Fruit fly (Drosophila melanogaster) whole organism, wandering third instar larva: Measurements from ENCODE around the gene CG12316.

Experiments
- Abd-B ChIP-seq: fragments of >200 bp; optimal IDR thresholded peaks from 2 replicates; lab custom pipeline; 2017; ENCODE audit warnings: missing biosample characterization, missing genetic modification characterization
- CG9705 ChIP-seq: fragments of 200-800 bp; sonication (Bioruptor generic); optimal IDR thresholded peaks from 2 replicates; lab custom pipeline; 2018; ENCODE audit warnings: missing biosample characterization, mild to moderate bottlenecking, missing genetic modification characterization
- Dif ChIP-seq: fragments of 200-275, 200-300 bp; sonication (Bioruptor generic); optimal IDR thresholded peaks from 2 replicates; lab custom pipeline; 2018; ENCODE audit warnings: missing biosample characterization, missing genetic modification characterization; ENCODE audit not compliant: partially characterized antibody
- GATAd ChIP-seq: sonication (Bioruptor generic); optimal IDR thresholded peaks from 2 replicates; lab custom pipeline; 2016; ENCODE audit warnings: missing biosample characterization, missing genetic modification characterization
- HLH106 ChIP-seq: fragments of 200-800 bp; optimal IDR thresholded peaks from 3 replicates; lab custom pipeline; 2019; ENCODE audit warnings: missing biosample characterization, mild to moderate bottlenecking, missing genetic modification characterization, moderate library complexity
- Hnf4 ChIP-seq: fragments of 200-800 bp; sonication (Bioruptor generic); optimal IDR thresholded peaks from 2 replicates; lab custom pipeline; 2016; ENCODE audit warnings: missing biosample characterization, mild to moderate bottlenecking, missing genetic modification characterization
- Hr78 ChIP-seq: fragments of >200 bp; optimal IDR thresholded peaks from 2 replicates; lab custom pipeline; 2017; ENCODE audit warnings: missing biosample characterization, missing genetic modification characterization
- Hr83 ChIP-seq: fragments of 200-300 bp; sonication (Bioruptor generic); optimal IDR thresholded peaks from 2 replicates; lab custom pipeline; 2016; ENCODE audit warnings: missing biosample characterization, mild to moderate bottlenecking, missing genetic modification characterization, moderate library complexity; ENCODE audit not compliant: poor library complexity, severe bottlenecking
- Jra ChIP-seq: sonication (Bioruptor generic); optimal IDR thresholded peaks from 2 replicates; lab custom pipeline; 2016; ENCODE audit warnings: missing biosample characterization, missing genetic modification characterization
- Mio ChIP-seq: sonication (Bioruptor generic); optimal IDR thresholded peaks from 2 replicates; lab custom pipeline; 2016; ENCODE audit warnings: missing biosample characterization, missing genetic modification characterization
- N ChIP-seq: fragments of >200 bp; optimal IDR thresholded peaks from 2 replicates; lab custom pipeline; 2018; ENCODE audit warnings: missing biosample characterization, missing external identifiers, missing genetic modification characterization
- OdsH ChIP-seq: fragments of 200-800 bp; sonication (Bioruptor generic); optimal IDR thresholded peaks from 2 replicates; lab custom pipeline; 2016; ENCODE audit warnings: missing biosample characterization, mild to moderate bottlenecking, missing genetic modification characterization
- Rel ChIP-seq, 2 experiments: fragments of 200-800 bp; sonication (Bioruptor generic) in 1 of 2; optimal IDR thresholded peaks; 2 replicates in 1 of 2; 3 replicates in 1 of 2; lab custom pipeline; 2016 to 2019; ENCODE audit warnings: mild to moderate bottlenecking in 2 of 2, missing biosample characterization in 2 of 2, missing genetic modification characterization in 2 of 2, moderate library complexity in 1 of 2
- Sp1 ChIP-seq: fragments of 200-800 bp; sonication (Bioruptor generic); optimal IDR thresholded peaks from 3 replicates; lab custom pipeline; 2019; ENCODE audit warnings: missing biosample characterization, mild to moderate bottlenecking, missing genetic modification characterization, moderate library complexity
- Vsx2 ChIP-seq: fragments of 200-300, 225-300 bp; sonication (Bioruptor generic); optimal IDR thresholded peaks from 2 replicates; lab custom pipeline; 2018; ENCODE audit warnings: missing biosample characterization, missing genetic modification characterization; ENCODE audit not compliant: partially characterized antibody
- brk ChIP-seq: fragments of 200-800 bp; sonication (Bioruptor generic); optimal IDR thresholded peaks from 2 replicates; lab custom pipeline; 2016; ENCODE audit warnings: missing biosample characterization, mild to moderate bottlenecking, missing genetic modification characterization
- dmrt93B ChIP-seq: fragments of 200-800 bp; sonication (Bioruptor generic); optimal IDR thresholded peaks from 2 replicates; lab custom pipeline; 2018; ENCODE audit warnings: missing biosample characterization, mild to moderate bottlenecking, missing genetic modification characterization
- dsf ChIP-seq: sonication (Bioruptor generic); optimal IDR thresholded peaks from 2 replicates; lab custom pipeline; 2016; ENCODE audit warnings: missing biosample characterization, missing genetic modification characterization, borderline replicate concordance
- ey ChIP-seq: fragments of 200-800 bp; sonication (Bioruptor generic); optimal IDR thresholded peaks from 2 replicates; lab custom pipeline; 2016; ENCODE audit warnings: missing biosample characterization, missing genetic modification characterization
- foxo ChIP-seq, 2 experiments: fragments of 200-800 bp; sonication (Bioruptor generic); optimal IDR thresholded peaks; 2 replicates in 1 of 2; 3 replicates in 1 of 2; lab custom pipeline; 2016 to 2017; ENCODE audit warnings: missing biosample characterization in 2 of 2, missing genetic modification characterization in 2 of 2
- fru ChIP-seq: fragments of 200-800 bp; sonication (Bioruptor generic); optimal IDR thresholded peaks from 3 replicates; lab custom pipeline; 2016; ENCODE audit warnings: missing biosample characterization, mild to moderate bottlenecking, missing genetic modification characterization
- h ChIP-seq: fragments of 200-800 bp; sonication (Bioruptor generic); optimal IDR thresholded peaks from 3 replicates; lab custom pipeline; 2016; ENCODE audit warnings: missing biosample characterization, mild to moderate bottlenecking, missing genetic modification characterization
- jim ChIP-seq: fragments of 175-275, 200-325 bp; sonication (Bioruptor generic); optimal IDR thresholded peaks from 2 replicates; lab custom pipeline; 2016; ENCODE audit warnings: missing biosample characterization, mild to moderate bottlenecking, missing genetic modification characterization
- lola ChIP-seq: fragments of >200 bp; optimal IDR thresholded peaks from 2 replicates; lab custom pipeline; 2017; ENCODE audit warnings: missing biosample characterization, missing genetic modification characterization
- pan ChIP-seq: fragments of >200 bp; optimal IDR thresholded peaks from 2 replicates; lab custom pipeline; 2017
- psq ChIP-seq: fragments of 200-800 bp; sonication (Bioruptor generic); optimal IDR thresholded peaks from 3 replicates; lab custom pipeline; 2017; ENCODE audit warnings: missing biosample characterization, mild to moderate bottlenecking, missing genetic modification characterization, moderate library complexity
- rgr ChIP-seq: fragments of 200-800 bp; sonication (Bioruptor generic); optimal IDR thresholded peaks from 3 replicates; lab custom pipeline; 2016; ENCODE audit warnings: missing biosample characterization, mild to moderate bottlenecking, missing genetic modification characterization
- sage ChIP-seq: fragments of 200-800 bp; sonication (Bioruptor generic); optimal IDR thresholded peaks from 2 replicates; lab custom pipeline; 2016; ENCODE audit warnings: missing biosample characterization, mild to moderate bottlenecking, missing genetic modification characterization
- tai ChIP-seq: sonication (Bioruptor generic); optimal IDR thresholded peaks from 2 replicates; lab custom pipeline; 2016; ENCODE audit warnings: missing biosample characterization, missing genetic modification characterization
- woc ChIP-seq: sonication (Bioruptor generic); optimal IDR thresholded peaks from 2 replicates; lab custom pipeline; 2016; ENCODE audit warnings: missing biosample characterization, mild to moderate bottlenecking, missing genetic modification characterization

Gene CG12316

DNA sequence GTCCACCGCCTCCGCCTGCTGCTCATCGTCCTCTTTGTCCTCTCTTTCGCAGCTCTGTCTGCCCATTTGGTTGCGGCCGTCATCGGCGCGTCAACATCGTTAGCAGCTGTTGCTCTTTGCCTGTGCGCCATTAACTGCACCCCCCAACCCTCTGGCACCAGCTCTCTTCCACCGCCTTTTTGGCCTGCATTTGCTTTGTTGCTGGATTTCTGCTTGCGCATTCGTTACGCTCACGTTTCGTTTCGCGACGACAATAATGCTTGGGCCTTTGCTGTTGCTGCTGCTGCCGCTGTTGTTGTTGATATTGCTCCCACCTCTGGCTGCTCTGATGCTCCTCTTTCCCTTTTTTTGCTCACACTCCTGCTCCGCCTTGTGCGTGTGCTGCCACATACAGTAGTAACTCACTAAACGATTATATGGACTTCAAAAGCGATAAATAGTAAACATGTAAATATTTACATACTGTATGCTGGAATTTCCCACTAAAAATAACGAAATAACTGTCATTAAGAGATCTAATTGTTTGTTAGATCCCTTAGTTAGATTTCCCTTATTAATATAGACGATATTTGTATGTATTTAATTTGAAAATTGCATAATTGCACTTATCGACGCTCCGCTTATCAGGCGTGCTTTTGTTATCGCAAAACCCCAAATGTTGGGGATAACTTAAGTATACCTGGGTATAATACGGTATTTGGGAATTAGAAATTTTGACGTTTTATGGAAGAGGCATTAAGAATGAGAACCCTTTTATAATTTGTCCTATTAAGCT is 34.9 kb downstream of the CG12316 start:
- TF ChIP-seq dmrt93B (GFP tag; lab: Kevin White, UChicago) (peak; percentile 15), sage (GFP tag; lab: Kevin White, UChicago) (no peak), Dif (GFP tag; lab: Kevin White, UChicago) (peak; percentile 70), Jra (GFP tag; lab: Kevin White, UChicago) (peak; percentile 2), jim (GFP tag; lab: Kevin White, UChicago) (no peak), woc (GFP tag; lab: Kevin White, UChicago) (peak; percentile 68), CG9705 (no peak), N (GFP tag; lab: Kevin White, UChicago) (no peak), ey (GFP tag; lab: Kevin White, UChicago) (peak; percentile 38), Abd-B (GFP tag; lab: Kevin White, UChicago) (no peak), brk (GFP tag; lab: Kevin White, UChicago) (peak; percentile 46), pan (lab: Kevin White, UChicago) (no peak), Mio (no peak), h (GFP tag; lab: Kevin White, UChicago) (peak; percentile 46), Vsx2 (GFP tag; lab: Kevin White, UChicago) (no peak), Hnf4 (GFP tag; lab: Kevin White, UChicago) (no peak), fru (GFP tag; lab: Kevin White, UChicago) (peak; percentile 60), tai (GFP tag; lab: Kevin White, UChicago) (no peak), rgr (GFP tag; lab: Kevin White, UChicago) (no peak), Hr83 (peak; percentile 16), HLH106 (tag; lab: Kevin White, UChicago) (peak; percentile 42), psq (GFP tag; lab: Kevin White, UChicago) (peak; percentile 97), foxo (GFP tag; optimal IDR thresholded peaks at IDR 0.05; lab: Kevin White, UChicago) (peak in 1 of 2 experiments; percentile 25), Sp1 (no peak), lola (no peak), Rel (GFP tag; optimal IDR thresholded peaks at IDR 0.05; lab: Kevin White, UChicago) (no peak), Rel (tag; optimal IDR thresholded peaks at IDR 0.05; lab: Kevin White, UChicago) (peak; percentile 20)
- TF ChIP-seq, all 38 proteins: peak for 13

DNA sequence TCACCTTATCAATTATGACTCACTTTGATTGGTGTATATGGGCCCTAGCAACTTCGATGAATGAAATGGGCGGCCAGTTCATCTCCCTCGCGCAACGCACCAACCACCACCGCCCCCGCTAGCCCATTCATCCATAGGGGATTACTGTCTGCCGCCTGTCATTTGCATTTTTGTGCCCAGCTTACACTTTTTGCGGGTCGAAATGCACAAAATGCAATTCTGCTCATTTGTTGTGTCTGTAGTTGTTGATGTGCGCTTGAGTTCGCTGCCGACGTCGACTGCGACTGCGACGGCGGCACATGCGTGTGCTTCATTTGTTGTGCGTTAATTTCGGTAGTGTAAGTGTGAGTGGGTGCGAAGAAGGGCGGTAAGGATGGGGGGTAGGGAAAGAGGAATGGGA is 35.8 kb downstream of the CG12316 start:
- no peak for TF ChIP-seq Dif (GFP tag; lab: Kevin White, UChicago)
- TF ChIP-seq Mio, result no peak
- no peak for TF ChIP-seq rgr (GFP tag; lab: Kevin White, UChicago)
- TF ChIP-seq OdsH, result no peak
- TF ChIP-seq GATAd (GFP tag; lab: Kevin White, UChicago), result no peak
- TF ChIP-seq h (GFP tag; lab: Kevin White, UChicago), result no peak
- no peak for TF ChIP-seq woc (GFP tag; lab: Kevin White, UChicago)
- TF ChIP-seq jim (GFP tag; lab: Kevin White, UChicago), result no peak
- no peak for TF ChIP-seq pan (lab: Kevin White, UChicago)
- no peak for TF ChIP-seq psq (GFP tag; lab: Kevin White, UChicago)
- no peak for TF ChIP-seq Hr83
- no peak for TF ChIP-seq Hr78 (GFP tag; lab: Kevin White, UChicago)
- no peak for TF ChIP-seq dsf (GFP tag; lab: Kevin White, UChicago)
- no peak for TF ChIP-seq ey (GFP tag; lab: Kevin White, UChicago)
- no peak for TF ChIP-seq dmrt93B (GFP tag; lab: Kevin White, UChicago)

DNA sequence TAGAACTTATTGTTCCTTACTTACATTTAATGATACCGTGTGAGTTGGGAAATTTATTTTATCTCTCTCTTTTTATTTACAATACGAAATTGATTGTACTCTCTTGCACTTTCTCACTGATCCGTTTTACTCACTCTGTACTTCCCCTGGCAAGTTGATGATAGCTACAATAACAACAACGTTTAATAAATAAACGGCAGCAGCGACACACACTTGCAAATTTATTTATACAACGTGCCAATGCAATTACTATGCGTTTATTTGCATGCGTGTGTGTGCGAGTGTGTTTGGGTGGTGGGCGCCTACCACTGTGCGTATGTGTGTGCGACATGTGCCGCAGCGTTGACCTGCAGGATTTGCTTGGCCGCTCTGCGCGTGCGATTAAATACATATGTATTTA is 37.2 kb downstream of the CG12316 start:
- TF ChIP-seq Rel (GFP tag; optimal IDR thresholded peaks at IDR 0.05; lab: Kevin White, UChicago) (no peak), Rel (tag; optimal IDR thresholded peaks at IDR 0.05; lab: Kevin White, UChicago) (peak; percentile 97), lola (no peak), dmrt93B (GFP tag; lab: Kevin White, UChicago) (no peak), Vsx2 (GFP tag; lab: Kevin White, UChicago) (no peak)
